Worm (Caenorhabditis elegans): ENCODE results near the gene K06B9.6.

DNA sequence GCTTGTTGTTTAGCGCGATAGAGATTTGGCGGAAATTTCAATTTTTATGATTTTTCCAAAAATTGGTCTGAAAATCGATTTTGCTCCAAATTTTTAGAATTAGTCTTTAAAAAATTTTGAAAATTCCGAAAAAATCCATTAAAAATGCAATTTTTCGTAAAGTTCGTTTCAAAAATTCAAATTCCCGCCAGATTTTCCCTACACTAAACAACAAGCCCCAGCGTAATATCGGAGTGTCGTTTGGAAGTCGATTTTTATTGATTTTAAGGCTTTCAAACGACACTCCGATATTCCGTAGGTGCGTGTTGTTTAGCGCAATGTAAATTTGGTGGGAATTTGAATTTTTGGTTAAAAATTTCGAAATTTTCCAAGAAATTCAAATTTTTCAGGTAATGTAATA, 20.0 kb downstream of the K06B9.6 start:
- TF ChIP-seq nhr-11 (tag; optimal IDR thresholded peaks at IDR 0.05) = no peak
- TF ChIP-seq nhr-28 (tag; optimal IDR thresholded peaks at IDR 0.05) = no peak
- no peak for TF ChIP-seq nhr-76 (tag; optimal IDR thresholded peaks at IDR 0.05)
- TF ChIP-seq elt-1 (tag; optimal IDR thresholded peaks at IDR 0.05) = no peak
